Worm (Caenorhabditis elegans) whole organism, early embryonic: ENCODE data around the gene srh-199.

Experiments
- B0310.2 ChIP-seq: sonication (generic microtip); optimal IDR thresholded peaks from 2 replicates; lab custom pipeline; 2016; ENCODE audit warnings: mild to moderate bottlenecking, missing genetic modification characterization, missing compliant biosample characterization
- F13C5.2 ChIP-seq: sonication (generic microtip); optimal IDR thresholded peaks from 2 replicates; lab custom pipeline; 2017; ENCODE audit warnings: mild to moderate bottlenecking, missing genetic modification characterization, inconsistent platforms, missing compliant biosample characterization
- aly-1 ChIP-seq: sonication (generic microtip); optimal IDR thresholded peaks from 2 replicates; lab custom pipeline; 2016; ENCODE audit warnings: missing genetic modification characterization, missing compliant biosample characterization
- ama-1 ChIP-seq: fragments of 150-350 bp; optimal IDR thresholded peaks from 2 replicates; lab custom pipeline; 2014
- ceh-13 ChIP-seq: fragments of 200-800 bp; sonication (Bioruptor generic); optimal IDR thresholded peaks from 2 replicates; lab custom pipeline; 2018; ENCODE audit warnings: mild to moderate bottlenecking, missing genetic modification characterization, missing compliant biosample characterization
- ceh-36 ChIP-seq: sonication (generic microtip); optimal IDR thresholded peaks from 2 replicates; lab custom pipeline; 2016; ENCODE audit warnings: missing genetic modification characterization, inconsistent platforms, missing compliant biosample characterization
- ets-7 ChIP-seq: sonication (generic microtip); optimal IDR thresholded peaks from 2 replicates; lab custom pipeline; 2016; ENCODE audit warnings: missing genotype, missing genetic modification characterization, missing compliant biosample characterization
- flt-1 ChIP-seq: fragments of 200-800 bp; sonication (Bioruptor generic); IDR thresholded peaks from 2 replicates; pipeline ENCODE4 v1.3.6; 2022; ENCODE audit warnings: missing genetic modification characterization, missing compliant biosample characterization
- hmbx-1 ChIP-seq: sonication (generic microtip); optimal IDR thresholded peaks from 2 replicates; lab custom pipeline; 2016; ENCODE audit warnings: mild to moderate bottlenecking, missing genetic modification characterization, missing compliant biosample characterization
- hmg-4 ChIP-seq: fragments of 200-800 bp; sonication (Bioruptor generic); optimal IDR thresholded peaks from 2 replicates; lab custom pipeline; 2018; ENCODE audit warnings: mild to moderate bottlenecking, missing genetic modification characterization, missing compliant biosample characterization
- hnd-1 ChIP-seq: sonication (generic microtip); optimal IDR thresholded peaks from 2 replicates; lab custom pipeline; 2016; ENCODE audit warnings: missing genetic modification characterization, missing compliant biosample characterization
- pes-1 ChIP-seq: fragments of 200-800 bp; sonication (Bioruptor generic); IDR thresholded peaks from 2 replicates; pipeline ENCODE4 v1.3.6; 2022; ENCODE audit warnings: missing genetic modification reagents, missing genetic modification characterization, missing compliant biosample characterization
- scrt-1 ChIP-seq: fragments of 200-800 bp; sonication (Bioruptor generic); IDR thresholded peaks from 2 replicates; pipeline ENCODE4 v1.3.6; 2022; ENCODE audit warnings: missing genetic modification characterization, missing compliant biosample characterization
- sea-1 ChIP-seq: fragments of 200-800 bp; sonication (Bioruptor generic); conservative IDR thresholded peaks from 2 replicates; pipeline ENCODE4 v1.3.6; 2022; ENCODE audit warnings: missing genetic modification characterization, missing compliant biosample characterization
- tbx-11 ChIP-seq: fragments of 200-800 bp; sonication (Bioruptor generic); IDR thresholded peaks from 2 replicates; pipeline ENCODE4 v1.3.6; 2022; ENCODE audit warnings: missing genetic modification characterization, missing compliant biosample characterization
- tbx-37 ChIP-seq: fragments of 200-800 bp; sonication (Bioruptor generic); conservative IDR thresholded peaks from 2 replicates; pipeline ENCODE4 v1.3.6; 2022; ENCODE audit warnings: missing genetic modification reagents, missing genetic modification characterization, missing compliant biosample characterization
- tra-4 ChIP-seq: sonication (generic microtip); optimal IDR thresholded peaks from 2 replicates; lab custom pipeline; 2017; ENCODE audit warnings: missing genetic modification characterization, missing compliant biosample characterization

The srh-199 gene

ce11 chrV:1751449-1751848 lies at the start of gene srh-199:
Gene srh-199, minus strand, starts transcription at chrV:1751549.
- no peak for TF ChIP-seq aly-1 (tag; lab: Kevin White, UChicago)
- TF ChIP-seq ets-7: no peak
- no peak for TF ChIP-seq hmbx-1
- no peak for TF ChIP-seq flt-1 (GFP tag; lab: Robert Waterston, UW)
- no peak for TF ChIP-seq hmg-4 (GFP tag; lab: Kevin White, UChicago)
- no peak for TF ChIP-seq pes-1
- no peak for TF ChIP-seq tbx-11 (GFP tag; lab: Robert Waterston, UW)
- TF ChIP-seq sea-1 (GFP tag; lab: Robert Waterston, UW): no peak
- TF ChIP-seq hnd-1: no peak
- TF ChIP-seq scrt-1 (GFP tag; lab: Robert Waterston, UW): no peak
- no peak for TF ChIP-seq ceh-13
- TF ChIP-seq F13C5.2 (tag; lab: Kevin White, UChicago): no peak
- TF ChIP-seq ceh-36 (tag; lab: Kevin White, UChicago): no peak
- no peak for TF ChIP-seq B0310.2 (tag; lab: Kevin White, UChicago)
- TF ChIP-seq tbx-37: no peak
- TF ChIP-seq tra-4: no peak
- TF ChIP-seq ama-1 (lab: Kevin White, UChicago): no peak

ce11 chrV:1797900-1798299 lies 46.6 kb upstream of the srh-199 start, which contains the start of gene F36H9.10:
Gene F36H9.10, plus strand, starts transcription at chrV:1798200.
- TF ChIP-seq tbx-11 (GFP tag; lab: Robert Waterston, UW): no peak

DNA sequence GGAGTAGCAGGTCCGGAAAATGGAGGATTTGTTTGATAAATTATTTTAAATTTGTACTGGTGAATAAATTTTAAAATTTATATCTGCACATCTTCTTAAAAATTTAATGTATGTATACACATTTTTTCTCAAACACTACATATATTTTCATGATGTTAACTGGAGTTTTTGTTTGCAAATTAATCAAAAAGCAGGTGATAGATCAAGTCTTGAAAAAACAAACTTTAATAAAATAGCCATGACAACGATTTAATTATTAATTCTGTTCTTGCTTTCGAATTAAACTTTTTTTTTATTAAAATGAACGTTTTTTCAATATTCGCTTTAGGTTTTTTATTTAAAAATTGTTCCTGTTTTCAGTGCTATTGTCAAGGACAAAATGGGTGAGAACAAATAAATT lies 42.9 kb upstream of the srh-199 start, which contains the start of gene F36H9.1:
F36H9.1 (plus strand) TSS at position 301 of the 400 bp plus-strand sequence.
- no peak for TF ChIP-seq tbx-11 (GFP tag; lab: Robert Waterston, UW)
- no peak for TF ChIP-seq pes-1
- no peak for TF ChIP-seq B0310.2 (tag; lab: Kevin White, UChicago)
- no peak for TF ChIP-seq tbx-37
- TF ChIP-seq ets-7: no peak
- TF ChIP-seq sea-1 (GFP tag; lab: Robert Waterston, UW): no peak
- no peak for TF ChIP-seq ama-1 (lab: Kevin White, UChicago)
- no peak for TF ChIP-seq ceh-13
- no peak for TF ChIP-seq hmg-4 (GFP tag; lab: Kevin White, UChicago)
- no peak for TF ChIP-seq aly-1 (tag; lab: Kevin White, UChicago)

DNA sequence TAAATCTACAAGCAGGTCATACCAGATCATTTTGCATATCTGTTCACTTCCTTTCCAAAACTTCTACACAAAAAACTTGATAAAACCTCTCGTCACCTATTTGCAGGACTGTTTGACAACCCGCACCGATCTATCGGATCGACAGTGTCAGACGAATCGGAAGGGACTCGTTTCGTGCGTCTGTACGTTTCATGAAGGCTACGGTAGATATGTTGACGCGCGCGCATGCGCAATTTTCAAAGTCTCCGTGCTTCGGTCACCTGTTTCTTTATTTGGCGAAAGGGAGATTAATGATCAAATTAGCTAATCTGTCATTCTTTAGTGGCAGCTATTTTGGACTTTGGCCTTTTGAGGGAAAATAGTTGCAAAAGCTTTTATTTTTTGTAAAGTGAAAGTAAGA lies 38.1 kb upstream of the srh-199 start:
- TF ChIP-seq flt-1 (GFP tag; lab: Robert Waterston, UW): no peak
- TF ChIP-seq sea-1 (GFP tag; lab: Robert Waterston, UW): no peak
- TF ChIP-seq ama-1 (lab: Kevin White, UChicago): no peak
- TF ChIP-seq tra-4: no peak
- TF ChIP-seq scrt-1 (GFP tag; lab: Robert Waterston, UW): no peak
- no peak for TF ChIP-seq tbx-11 (GFP tag; lab: Robert Waterston, UW)
- no peak for TF ChIP-seq tbx-37
- no peak for TF ChIP-seq ceh-36 (tag; lab: Kevin White, UChicago)
- no peak for TF ChIP-seq hmbx-1
- no peak for TF ChIP-seq ets-7
- no peak for TF ChIP-seq hmg-4 (GFP tag; lab: Kevin White, UChicago)
- no peak for TF ChIP-seq aly-1 (tag; lab: Kevin White, UChicago)
- TF ChIP-seq B0310.2 (tag; lab: Kevin White, UChicago): no peak
- TF ChIP-seq ceh-13: no peak
- TF ChIP-seq hnd-1: no peak
- no peak for TF ChIP-seq F13C5.2 (tag; lab: Kevin White, UChicago)

- no peak for TF ChIP-seq tbx-37
- TF ChIP-seq hmbx-1: no peak
- no peak for TF ChIP-seq sea-1 (GFP tag; lab: Robert Waterston, UW)
- no peak for TF ChIP-seq aly-1 (tag; lab: Kevin White, UChicago)
- no peak for TF ChIP-seq ets-7
- TF ChIP-seq F13C5.2 (tag; lab: Kevin White, UChicago): no peak
- no peak for TF ChIP-seq tbx-11 (GFP tag; lab: Robert Waterston, UW)
Measured at ce11 chrV:1788157-1788556, 36.8 kb upstream of the srh-199 start, which contains the start of gene F36H9.2. Gene F36H9.2, plus strand, starts transcription at chrV:1788457.

ce11 chrV:1781922-1782321 lies 30.6 kb upstream of the srh-199 start, which contains the start of gene F36H9.5:
Gene F36H9.5, minus strand, starts transcription at chrV:1782022.
- TF ChIP-seq hmg-4 (GFP tag; lab: Kevin White, UChicago) (no peak), tbx-11 (GFP tag; lab: Robert Waterston, UW) (no peak), hmbx-1 (no peak), tra-4 (no peak), hnd-1 (no peak), ceh-36 (tag; lab: Kevin White, UChicago) (no peak), ceh-13 (no peak)

DNA sequence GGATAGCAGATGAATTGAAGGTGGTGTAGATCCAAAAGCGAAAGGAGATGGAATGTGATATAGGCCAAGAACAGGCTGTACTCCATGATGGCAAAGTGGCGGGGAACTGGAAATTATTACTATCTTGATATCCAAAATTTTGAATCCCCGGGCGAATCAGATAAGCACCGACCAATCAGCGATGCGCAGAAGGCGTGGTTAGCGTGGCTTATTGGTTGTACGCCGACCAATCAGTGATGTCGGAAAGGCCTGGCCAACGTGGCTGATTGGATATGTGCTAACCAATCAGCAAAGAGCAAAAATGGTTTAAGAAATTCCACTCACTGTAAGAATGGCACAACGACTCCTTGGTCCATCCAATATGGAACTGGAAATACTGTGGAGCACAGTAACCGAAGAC lies 28.6 kb upstream of the srh-199 start:
- TF ChIP-seq sea-1 (GFP tag; lab: Robert Waterston, UW) (no peak), hmbx-1 (no peak), hnd-1 (no peak), F13C5.2 (tag; lab: Kevin White, UChicago) (no peak), scrt-1 (GFP tag; lab: Robert Waterston, UW) (no peak), tbx-11 (GFP tag; lab: Robert Waterston, UW) (no peak), tbx-37 (no peak), ceh-36 (tag; lab: Kevin White, UChicago) (no peak), ets-7 (no peak), aly-1 (tag; lab: Kevin White, UChicago) (no peak), pes-1 (no peak), hmg-4 (GFP tag; lab: Kevin White, UChicago) (no peak)

ce11 chrV:1779136-1779535 lies 27.8 kb upstream of the srh-199 start, which contains the start of gene F36H9.4:
Gene F36H9.4, minus strand, starts transcription at chrV:1779236.
- no peak for TF ChIP-seq aly-1 (tag; lab: Kevin White, UChicago)
- TF ChIP-seq B0310.2 (tag; lab: Kevin White, UChicago): no peak
- no peak for TF ChIP-seq hmg-4 (GFP tag; lab: Kevin White, UChicago)
- TF ChIP-seq ceh-13: no peak
- TF ChIP-seq tbx-11 (GFP tag; lab: Robert Waterston, UW): no peak
- TF ChIP-seq ceh-36 (tag; lab: Kevin White, UChicago): no peak
- no peak for TF ChIP-seq pes-1
- TF ChIP-seq tbx-37: no peak
- TF ChIP-seq flt-1 (GFP tag; lab: Robert Waterston, UW): no peak
- TF ChIP-seq tra-4: no peak
